Fruit fly (Drosophila melanogaster) Kc167 (cell line): ENCODE measurements around the gene CG31259.

Experiments used
- Myc ChIP-seq: fragments of >200 bp; optimal IDR thresholded peaks from 2 replicates; lab custom pipeline; 2017; ENCODE audit warnings: missing external identifiers
- Sin3A ChIP-seq: fragments of >200 bp; optimal IDR thresholded peaks from 2 replicates; lab custom pipeline; 2018; ENCODE audit warnings: missing external identifiers
- h ChIP-seq: fragments of >200 bp; optimal IDR thresholded peaks from 3 replicates; lab custom pipeline; 2018; ENCODE audit warnings: missing external identifiers
- insv ChIP-seq: fragments of >200 bp; optimal IDR thresholded peaks from 3 replicates; lab custom pipeline; 2018; ENCODE audit warnings: missing external identifiers
- psq ChIP-seq: fragments of >200 bp; optimal IDR thresholded peaks from 2 replicates; lab custom pipeline; 2017; ENCODE audit warnings: missing external identifiers
- ttk ChIP-seq: sonication (Bioruptor generic); optimal IDR thresholded peaks from 2 replicates; lab custom pipeline; 2017; ENCODE audit warnings: missing external identifiers

- no peak for TF ChIP-seq psq (lab: Kevin White, UChicago)
- no peak for TF ChIP-seq insv
- TF ChIP-seq Myc: no peak
- TF ChIP-seq ttk (lab: Kevin White, UChicago): no peak
- TF ChIP-seq Sin3A (lab: Kevin White, UChicago): no peak
- no peak for TF ChIP-seq h (lab: Kevin White, UChicago)
Measured at dm6 chr3R:8484573-8484972, 39.2 kb upstream of the CG31259 start.
